Fruit fly (Drosophila melanogaster) whole organism, pupa: ENCODE results near the gene CG3939.

ENCODE experiments used
- CG12605 ChIP-seq: fragments of 200-800 bp; sonication (Bioruptor generic); IDR thresholded peaks from 2 replicates; pipeline ENCODE4 v1.3.6; 2022; ENCODE audit warnings: missing biosample characterization, missing genetic modification characterization
- CG13204 ChIP-seq: fragments of 200-800 bp; sonication (Bioruptor generic); optimal IDR thresholded peaks from 2 replicates; lab custom pipeline; 2018; ENCODE audit warnings: missing biosample characterization, mild to moderate bottlenecking, missing genetic modification characterization, moderate library complexity
- CG14655 ChIP-seq: fragments of 200-800 bp; sonication (Bioruptor generic); optimal IDR thresholded peaks from 3 replicates; lab custom pipeline; 2017; ENCODE audit warnings: mild to moderate bottlenecking, missing biosample characterization, missing genetic modification reagents, missing genetic modification characterization
- CG15710 ChIP-seq: fragments of 200-800 bp; sonication (Bioruptor generic); optimal IDR thresholded peaks from 2 replicates; lab custom pipeline; 2018; ENCODE audit warnings: missing biosample characterization, mild to moderate bottlenecking, missing genetic modification characterization, moderate library complexity
- CG17806 ChIP-seq: fragments of 200-800 bp; sonication (Bioruptor generic); optimal IDR thresholded peaks from 2 replicates; lab custom pipeline; 2018; ENCODE audit warnings: missing biosample characterization, mild to moderate bottlenecking, missing genetic modification characterization, moderate library complexity
- CG32121 ChIP-seq: fragments of 200-800 bp; sonication (Bioruptor generic); IDR thresholded peaks from 2 replicates; pipeline ENCODE4 v1.3.6; 2022; ENCODE audit warnings: missing biosample characterization, missing genetic modification characterization
- CG34367 ChIP-seq: fragments of 200-800 bp; sonication (Bioruptor generic); optimal IDR thresholded peaks from 2 replicates; lab custom pipeline; 2018; ENCODE audit warnings: missing biosample characterization, mild to moderate bottlenecking, missing genetic modification characterization
- CG4496 ChIP-seq: fragments of 200-800 bp; sonication (Bioruptor generic); IDR thresholded peaks from 3 replicates; pipeline ENCODE4 v1.3.6; 2022; ENCODE audit warnings: missing biosample characterization, missing genetic modification characterization
- CG8159 ChIP-seq: fragments of 200-800 bp; sonication (Bioruptor generic); optimal IDR thresholded peaks from 3 replicates; lab custom pipeline; 2018; ENCODE audit warnings: missing biosample characterization, mild to moderate bottlenecking, missing genetic modification characterization, moderate library complexity
- CG9948 ChIP-seq: fragments of 200-800 bp; sonication (Bioruptor generic); optimal IDR thresholded peaks from 2 replicates; lab custom pipeline; 2018; ENCODE audit warnings: missing biosample characterization, mild to moderate bottlenecking, missing genetic modification characterization, moderate library complexity
- D1 ChIP-seq: fragments of 200-800 bp; sonication (Bioruptor generic); optimal IDR thresholded peaks from 2 replicates; lab custom pipeline; 2018; ENCODE audit warnings: missing biosample characterization, mild to moderate bottlenecking, missing genetic modification characterization, moderate library complexity
- EcR ChIP-seq: fragments of 200-800 bp; sonication (Bioruptor generic); optimal IDR thresholded peaks from 3 replicates; lab custom pipeline; 2019; ENCODE audit warnings: missing biosample characterization, missing genetic modification characterization, mild to moderate bottlenecking, moderate library complexity, missing genetic modification reagents
- Ets98B ChIP-seq: fragments of 200-800 bp; sonication (Bioruptor generic); IDR thresholded peaks from 2 replicates; pipeline ENCODE4 v1.3.6; 2022; ENCODE audit warnings: missing biosample characterization, missing genetic modification characterization
- Pif1A ChIP-seq: fragments of 200-800 bp; sonication (Bioruptor generic); optimal IDR thresholded peaks from 3 replicates; lab custom pipeline; 2016; ENCODE audit warnings: missing biosample characterization, missing genetic modification characterization
- Pif1B ChIP-seq: fragments of 200-800 bp; sonication (Bioruptor generic); optimal IDR thresholded peaks from 3 replicates; lab custom pipeline; 2016; ENCODE audit warnings: missing biosample characterization, missing genetic modification characterization
- Snoo ChIP-seq: fragments of 200-800 bp; sonication (Bioruptor generic); optimal IDR thresholded peaks from 3 replicates; lab custom pipeline; 2017; ENCODE audit warnings: missing biosample characterization, mild to moderate bottlenecking, missing genetic modification characterization, inconsistent platforms
- fd96Ca ChIP-seq: fragments of 200-800 bp; sonication (Bioruptor generic); IDR thresholded peaks from 3 replicates; pipeline ENCODE4 v1.3.6; 2022; ENCODE audit warnings: missing biosample characterization, missing genetic modification characterization
- gl ChIP-seq: fragments of 200-800 bp; sonication (Bioruptor generic); optimal IDR thresholded peaks from 2 replicates; lab custom pipeline; 2018; ENCODE audit warnings: missing biosample characterization, mild to moderate bottlenecking, missing genetic modification characterization
- rn ChIP-seq: fragments of 200-800 bp; sonication (Bioruptor generic); IDR thresholded peaks from 2 replicates; pipeline ENCODE4 v1.3.6; 2022; ENCODE audit warnings: missing biosample characterization, missing genetic modification characterization

Gene CG3939

DNA sequence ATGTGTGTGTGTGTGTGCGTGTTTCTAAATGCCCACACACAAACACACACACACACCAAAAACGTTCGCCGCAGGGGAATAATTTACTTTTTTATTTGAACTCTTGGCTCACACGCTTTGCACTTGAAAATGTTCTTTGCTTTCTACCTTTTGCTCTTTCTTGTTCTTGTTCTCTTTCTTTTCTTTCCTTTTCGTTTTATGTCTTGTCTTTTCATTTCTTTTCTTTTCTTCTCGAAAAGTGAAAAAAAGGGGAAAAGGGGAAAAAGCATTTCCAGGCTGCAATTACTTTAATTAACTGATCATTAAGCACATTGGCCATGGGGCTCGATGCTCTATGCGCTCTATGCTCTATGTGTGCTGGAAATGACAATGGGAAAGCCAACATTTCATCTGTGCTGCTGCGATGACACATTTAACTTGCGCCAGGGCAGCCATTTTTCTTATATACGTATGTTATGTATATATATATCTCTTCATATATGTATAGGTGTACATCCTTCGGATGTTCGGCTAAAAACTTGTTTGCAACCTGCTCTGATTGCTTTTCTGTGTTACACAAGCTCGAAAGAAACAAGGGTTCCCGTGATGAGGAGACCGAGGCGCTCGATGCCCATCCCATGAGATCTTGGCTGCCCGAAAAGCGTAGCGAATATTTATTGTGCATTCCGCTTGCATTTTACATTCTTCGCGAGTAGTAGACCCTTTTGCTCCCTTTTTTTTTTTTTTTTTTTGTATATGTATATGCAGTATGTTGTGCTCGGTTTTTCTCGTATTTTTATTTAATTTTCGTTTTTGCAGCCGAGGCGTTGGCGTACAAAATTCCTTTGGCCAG is 23.9 kb upstream of the CG3939 start:
- TF ChIP-seq CG15710 (tag; lab: Kevin White, UChicago) (peak; percentile 25), EcR (GFP tag; lab: Kevin White, UChicago) (peak; percentile 25), CG34367 (tag; lab: Kevin White, UChicago) (peak; percentile 9), CG4496 (GFP tag; lab: Robert Waterston, UW) (peak; percentile 7; the same call in 1 of the 3 replicates), D1 (no peak), Pif1B (GFP tag; lab: Kevin White, UChicago) (peak; percentile 52), Ets98B (GFP tag; lab: Robert Waterston, UW) (no peak), CG13204 (peak; percentile 3), Pif1A (peak; percentile 55), gl (peak; percentile 26)

DNA sequence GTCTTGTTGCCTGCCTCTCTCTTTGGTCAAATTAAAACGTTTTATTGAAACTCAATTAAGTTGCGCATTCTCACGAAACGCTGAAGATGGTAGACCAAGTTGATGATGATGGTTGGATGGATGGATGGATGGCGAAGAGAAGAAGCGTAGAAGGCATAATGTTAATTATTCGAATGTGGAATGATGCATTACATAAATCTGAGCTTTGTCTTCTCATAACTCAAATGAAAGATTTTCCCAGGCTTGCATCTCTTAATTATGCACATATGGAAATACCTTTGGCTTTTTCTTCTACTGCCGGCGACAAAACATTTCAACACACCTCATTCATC is 23.4 kb upstream of the CG3939 start:
- TF ChIP-seq CG8159 (tag; lab: Kevin White, UChicago) = no peak
- TF ChIP-seq CG4496 (GFP tag; lab: Robert Waterston, UW) = no peak
- no peak for TF ChIP-seq CG17806 (tag; lab: Kevin White, UChicago)
- TF ChIP-seq Snoo = no peak
- no peak for TF ChIP-seq CG13204
- TF ChIP-seq, all 21 proteins: peak for 0

DNA sequence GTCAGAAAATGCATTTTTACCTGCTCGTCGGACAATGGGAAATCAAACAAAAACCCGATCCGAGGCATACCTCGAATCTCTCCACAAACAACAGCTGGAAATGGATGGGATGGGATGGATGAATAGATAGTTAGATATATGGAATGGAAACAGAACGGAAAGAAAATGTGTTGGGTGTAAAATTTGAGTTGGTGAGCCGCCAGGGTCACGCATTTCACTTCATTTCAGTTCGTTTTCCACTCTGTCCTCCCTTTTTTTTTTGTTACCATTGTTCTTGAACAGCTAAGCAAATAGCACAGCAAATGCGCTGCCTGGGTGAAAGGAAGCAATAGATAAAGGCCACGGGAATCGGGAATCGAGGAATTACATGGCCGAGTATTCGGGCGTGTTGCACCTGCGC is 22.5 kb upstream of the CG3939 start:
- TF ChIP-seq Pif1B (GFP tag; lab: Kevin White, UChicago) = no peak
- no peak for TF ChIP-seq CG12605
- no peak for TF ChIP-seq Pif1A
- no peak for TF ChIP-seq CG9948 (tag; lab: Kevin White, UChicago)
- no peak for TF ChIP-seq Ets98B (GFP tag; lab: Robert Waterston, UW)
- TF ChIP-seq D1 = no peak
- no peak for TF ChIP-seq CG15710 (tag; lab: Kevin White, UChicago)
- TF ChIP-seq gl = no peak
- TF ChIP-seq CG8159 (tag; lab: Kevin White, UChicago) = no peak
- TF ChIP-seq CG32121 = no peak
- no peak for TF ChIP-seq CG17806 (tag; lab: Kevin White, UChicago)
- TF ChIP-seq CG34367 (tag; lab: Kevin White, UChicago) = no peak
- no peak for TF ChIP-seq CG14655 (GFP tag; lab: Kevin White, UChicago)
- TF ChIP-seq EcR (GFP tag; lab: Kevin White, UChicago) = no peak
- TF ChIP-seq fd96Ca (GFP tag; lab: Robert Waterston, UW) = no peak
- no peak for TF ChIP-seq rn (GFP tag; lab: Robert Waterston, UW)
- no peak for TF ChIP-seq CG4496 (GFP tag; lab: Robert Waterston, UW)

DNA sequence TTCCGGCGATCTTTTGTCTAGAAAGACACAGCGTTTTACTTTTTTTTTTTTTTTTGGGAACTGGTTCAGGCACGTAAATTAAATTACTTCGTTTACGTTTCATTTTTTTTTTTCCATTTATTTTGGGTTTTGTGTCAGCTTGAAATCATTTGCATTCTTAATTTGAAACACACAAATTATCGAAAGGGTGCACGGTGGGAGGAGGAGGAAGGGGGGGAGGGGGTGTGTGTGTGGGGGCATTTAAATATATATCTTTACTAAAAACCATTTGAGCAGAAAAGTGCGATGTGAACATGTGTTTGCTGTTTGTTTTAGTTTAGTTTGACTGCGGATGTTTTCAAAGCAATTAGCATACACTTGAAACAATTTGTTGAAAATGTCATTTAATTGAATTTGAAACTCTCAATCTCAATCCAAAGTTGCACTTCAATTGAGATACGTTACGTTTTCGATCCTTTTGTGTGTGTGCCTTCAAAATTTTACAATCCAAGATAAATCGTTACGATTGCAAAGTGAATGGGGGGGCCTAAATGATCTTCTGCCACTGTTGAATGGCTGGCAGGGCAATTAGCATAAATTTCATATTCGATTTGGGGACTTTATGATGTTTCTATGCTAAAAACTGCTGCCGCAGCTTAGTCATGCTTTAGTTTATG is 17.6 kb upstream of the CG3939 start:
- TF ChIP-seq CG4496 (GFP tag; lab: Robert Waterston, UW) = no peak
- TF ChIP-seq, all 21 proteins: peak for 0

DNA sequence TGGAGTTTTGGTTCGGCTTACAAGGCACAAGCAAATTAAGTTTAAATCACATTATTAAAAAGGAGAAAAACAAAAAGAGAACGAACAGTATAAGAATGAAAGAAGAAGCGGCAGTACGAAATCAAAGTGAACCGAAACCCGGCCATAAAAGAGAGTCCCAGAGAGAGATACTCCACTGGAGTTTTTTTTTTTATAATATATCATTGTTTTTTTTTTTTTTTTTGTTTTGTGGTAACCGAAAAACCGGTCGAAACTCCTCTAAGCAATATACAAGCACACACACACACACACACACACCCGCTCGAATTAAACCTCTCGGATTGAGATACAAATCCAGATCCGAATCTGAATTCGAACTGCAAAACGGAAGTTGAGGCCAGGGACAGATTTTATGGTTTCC is 16.2 kb upstream of the CG3939 start:
- TF ChIP-seq Pif1A (peak; percentile 13), CG8159 (tag; lab: Kevin White, UChicago) (peak; percentile 6), CG12605 (peak; percentile 51; the same call in 1 of the 2 replicates), CG4496 (GFP tag; lab: Robert Waterston, UW) (0 out of 3 replicates have a peak, but pooled peaks have one; percentile 34), CG34367 (tag; lab: Kevin White, UChicago) (peak; percentile 19), CG13204 (peak; percentile 12), Ets98B (GFP tag; lab: Robert Waterston, UW) (no peak), gl (peak; percentile 1), CG14655 (GFP tag; lab: Kevin White, UChicago) (no peak)

DNA sequence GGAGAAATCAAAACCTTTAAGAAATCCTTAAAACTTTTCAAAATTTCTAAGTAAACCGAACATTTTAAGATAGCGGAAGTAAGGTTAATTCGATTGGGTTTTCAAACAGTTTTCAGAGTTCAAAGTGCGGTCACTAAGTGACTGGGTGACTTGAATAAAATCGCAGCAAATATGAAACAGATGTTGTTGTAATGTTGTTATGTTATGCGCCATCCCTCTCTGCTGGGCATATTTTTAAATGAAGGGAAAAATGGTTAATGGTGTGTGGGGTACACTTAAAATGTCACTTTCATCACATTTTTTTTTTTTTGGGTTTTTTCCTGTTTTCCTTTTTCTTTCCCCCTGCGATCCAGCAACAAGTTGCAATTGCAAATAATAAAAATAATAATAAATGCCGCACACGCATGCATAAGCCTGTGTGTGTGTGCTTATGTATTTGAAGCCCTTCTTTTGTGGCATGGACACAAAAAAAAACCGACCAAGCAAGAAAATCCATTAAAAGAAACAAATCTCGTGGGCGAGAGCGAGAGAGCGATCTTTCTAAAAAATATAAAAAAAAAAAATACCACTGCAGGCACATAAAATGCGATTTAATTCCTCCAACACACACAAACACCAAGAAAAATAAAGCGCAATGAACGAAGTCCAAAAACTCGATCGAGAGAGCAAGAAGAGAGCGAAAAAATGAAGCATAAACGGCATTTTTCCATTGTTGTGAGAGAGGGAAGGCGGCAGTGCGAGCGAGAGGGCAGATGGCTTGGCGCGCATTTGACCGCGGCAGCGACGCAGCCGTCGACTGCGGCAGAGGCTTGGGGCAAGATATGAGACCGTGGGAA is 13.1 kb upstream of the CG3939 start:
- TF ChIP-seq Ets98B (GFP tag; lab: Robert Waterston, UW) (no peak; the same call in 1 of the 2 replicates), CG15710 (tag; lab: Kevin White, UChicago) (peak; percentile 11), gl (peak; percentile 54), EcR (GFP tag; lab: Kevin White, UChicago) (peak; percentile 70), Snoo (no peak), Pif1B (GFP tag; lab: Kevin White, UChicago) (peak; percentile 2), CG34367 (tag; lab: Kevin White, UChicago) (peak; percentile 40), fd96Ca (GFP tag; lab: Robert Waterston, UW) (peak; percentile 16; the same call in 1 of the 3 replicates), CG9948 (tag; lab: Kevin White, UChicago) (peak; percentile 19), CG12605 (peak; percentile 65; the same call in 1 of the 2 replicates), CG4496 (GFP tag; lab: Robert Waterston, UW) (peak; percentile 22; the same call in 1 of the 3 replicates), CG17806 (tag; lab: Kevin White, UChicago) (peak; percentile 45), CG8159 (tag; lab: Kevin White, UChicago) (no peak), CG13204 (peak; percentile 9), Pif1A (no peak)
- TF ChIP-seq, all 21 proteins: peak for 11
